Worm (Caenorhabditis elegans) whole organism, L3 larva: ENCODE results near the gene T05C12.11.

Experiments used
- ceh-9 ChIP-seq: sonication (generic microtip); optimal IDR thresholded peaks from 2 replicates; lab custom pipeline; 2018; ENCODE audit warnings: missing biosample characterization, missing genetic modification characterization
- nhr-67 ChIP-seq: fragments of 150-350 bp; optimal IDR thresholded peaks from 2 replicates; lab custom pipeline; 2014; ENCODE audit warnings: missing biosample characterization, missing genetic modification characterization
- snpc-4 ChIP-seq: fragments of 150-350 bp; optimal IDR thresholded peaks from 2 replicates; lab custom pipeline; 2014; ENCODE audit warnings: missing biosample characterization, missing genetic modification characterization
- unc-39 ChIP-seq: sonication (generic microtip); optimal IDR thresholded peaks from 4 replicates; lab custom pipeline; 2017; ENCODE audit warnings: missing biosample characterization, missing genetic modification characterization

ce11 chrII:8127794-8128193, 42.5 kb downstream of the T05C12.11 start:
- TF ChIP-seq ceh-9 (tag; lab: Kevin White, UChicago): no peak
- TF ChIP-seq unc-39 (tag; lab: Kevin White, UChicago): no peak
- TF ChIP-seq nhr-67: no peak
- no peak for TF ChIP-seq snpc-4 (tag; lab: Kevin White, UChicago)
